2 fruit fly cellular contexts compared by ENCODE assay signal in the genomic region with DNA sequence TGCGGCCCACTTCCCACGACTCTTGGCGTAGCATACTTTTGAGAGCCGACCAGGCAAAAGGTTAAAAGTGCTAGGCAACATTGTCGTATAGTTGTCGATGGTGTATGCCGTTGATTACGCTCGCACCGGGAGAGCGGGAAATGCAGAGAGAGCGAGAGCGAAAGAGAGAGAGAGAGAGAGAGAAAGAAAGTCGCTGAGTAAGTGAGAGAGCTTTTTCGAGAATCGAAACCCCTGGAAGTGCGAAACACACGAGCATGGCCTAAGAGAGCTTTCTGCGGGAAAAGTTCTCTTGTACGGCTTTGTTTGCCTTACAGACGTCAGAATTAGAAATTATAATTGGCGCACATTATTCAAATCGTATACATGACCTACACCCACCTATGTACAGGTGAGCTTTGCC.
A peak's percentile ranks its signal among the peaks of the same experiment; 100 is the strongest.
TF ChIP-seq lines count a peak whose summit lies in the region.

No protein-coding gene starts in this region.

- no peak for TF ChIP-seq CTCF in whole organism, embryonic (GFP tag; optimal IDR thresholded peaks at IDR 0.05; lab: Kevin White, UChicago)

TF ChIP-seq in whole organism, embryonic, 481 proteins besides CTCF, POLR2A, EP300 and RAD21:
- TF ChIP-seq CG15011 (GFP tag; optimal IDR thresholded peaks at IDR 0.05; lab: Kevin White, UChicago) (no peak), ac (GFP tag; optimal IDR thresholded peaks at IDR 0.05; lab: Kevin White, UChicago) (no peak), dimm (GFP tag; IDR thresholded peaks at IDR 0.05; lab: Robert Waterston, UW) (no peak), Elba2 (GFP tag; optimal IDR thresholded peaks at IDR 0.05; lab: Kevin White, UChicago) (no peak), Blimp-1 (GFP tag; optimal IDR thresholded peaks at IDR 0.05; lab: Kevin White, UChicago) (no peak), chinmo (GFP tag; IDR thresholded peaks at IDR 0.05; lab: Robert Waterston, UW; ENCODE audit: partially characterized antibody) (0 out of 4 replicates have a peak, but pooled peaks have one; percentile 15), zen2 (GFP tag; IDR thresholded peaks at IDR 0.05; lab: Robert Waterston, UW; ENCODE audit: partially characterized antibody) (peak; percentile 42; the same call in 1 of the 3 replicates), Hr51 (GFP tag; optimal IDR thresholded peaks at IDR 0.05; lab: Kevin White, UChicago) (no peak), CG7987 (GFP tag; optimal IDR thresholded peaks at IDR 0.05; lab: Kevin White, UChicago) (no peak), Ets65A (GFP tag; lab: Kevin White, UChicago) (peak; percentile 93), pho (GFP tag; optimal IDR thresholded peaks at IDR 0.05; lab: Kevin White, UChicago) (no peak), CG8281 (tag; optimal IDR thresholded peaks at IDR 0.05; lab: Kevin White, UChicago) (no peak), CG1233 (GFP tag; optimal IDR thresholded peaks at IDR 0.05; lab: Kevin White, UChicago) (no peak), CG12391 (tag; optimal IDR thresholded peaks at IDR 0.05; lab: Kevin White, UChicago) (no peak), bab2 (GFP tag; optimal IDR thresholded peaks at IDR 0.05; lab: Kevin White, UChicago) (no peak), CG8924 (tag; optimal IDR thresholded peaks at IDR 0.05; lab: Kevin White, UChicago) (no peak), nau (GFP tag; optimal IDR thresholded peaks at IDR 0.05; lab: Kevin White, UChicago) (no peak), ase (GFP tag; IDR thresholded peaks at IDR 0.05; lab: Robert Waterston, UW) (no peak), CG8089 (GFP tag; optimal IDR thresholded peaks at IDR 0.05; lab: Kevin White, UChicago) (no peak), Bdp1 (GFP tag; optimal IDR thresholded peaks at IDR 0.05; lab: Kevin White, UChicago) (no peak), Hr78 (GFP tag; optimal IDR thresholded peaks at IDR 0.05; lab: Kevin White, UChicago) (no peak), dysf (GFP tag; IDR thresholded peaks at IDR 0.05; lab: Robert Waterston, UW) (no peak), br (optimal IDR thresholded peaks at IDR 0.05; lab: Kevin White, UChicago) (no peak), pan (optimal IDR thresholded peaks at IDR 0.05; lab: Kevin White, UChicago) (no peak), pan (GFP tag; optimal IDR thresholded peaks at IDR 0.05 in 1 of 2, IDR thresholded peaks at IDR 0.05 in 1 of 2) (no peak), CG3726 (GFP tag; IDR thresholded peaks at IDR 0.05; lab: Robert Waterston, UW) (no peak), Trl (optimal IDR thresholded peaks at IDR 0.05; lab: Kevin White, UChicago) (peak; percentile 63 to 87), Trl (GFP tag; optimal IDR thresholded peaks at IDR 0.05; lab: Kevin White, UChicago) (no peak)
TF ChIP-seq in whole organism, embryonic: peak in this region for 4.

TF ChIP-seq in whole organism, prepupa, 60 proteins besides CTCF, POLR2A, EP300 and RAD21:
- TF ChIP-seq CG15336 (GFP tag; IDR thresholded peaks at IDR 0.05; lab: Robert Waterston, UW) (no peak), dac (GFP tag; optimal IDR thresholded peaks at IDR 0.05; lab: Kevin White, UChicago) (no peak), svp (GFP tag; lab: Kevin White, UChicago) (peak; percentile 12), fd59A (GFP tag; optimal IDR thresholded peaks at IDR 0.05; lab: Kevin White, UChicago) (no peak)
